Worm (Caenorhabditis elegans) whole organism, L1 larva: Measurements from ENCODE around the gene F48G7.12.

Experiments
- aha-1 ChIP-seq: fragments of 150-350 bp; optimal IDR thresholded peaks from 2 replicates; lab custom pipeline; 2014; ENCODE audit warnings: missing biosample characterization, missing genetic modification characterization
- alr-1 ChIP-seq: fragments of 200-800 bp; sonication (Bioruptor generic); optimal IDR thresholded peaks from 2 replicates; lab custom pipeline; 2018; ENCODE audit warnings: borderline replicate concordance, mild to moderate bottlenecking, missing genetic modification characterization, missing compliant biosample characterization
- aly-2 ChIP-seq: fragments of 150-350 bp; optimal IDR thresholded peaks from 2 replicates; lab custom pipeline; 2014; ENCODE audit warnings: missing biosample characterization, missing genetic modification characterization
- blmp-1 ChIP-seq: fragments of 150-350 bp; optimal IDR thresholded peaks from 2 replicates; lab custom pipeline; 2014; ENCODE audit warnings: missing biosample characterization, missing genetic modification characterization
- ceh-63 ChIP-seq: fragments of 200-800 bp; sonication (Bioruptor generic); optimal IDR thresholded peaks from 2 replicates; lab custom pipeline; 2018; ENCODE audit warnings: mild to moderate bottlenecking, missing genetic modification characterization, missing compliant biosample characterization
- ceh-82 ChIP-seq, 3 experiments: fragments of 150-350 bp in 1 of 3; sonication (generic microtip) in 2 of 3; optimal IDR thresholded peaks; 2 replicates each; lab custom pipeline; 2014 to 2017; ENCODE audit warnings: missing biosample characterization in 3 of 3, missing genetic modification characterization in 3 of 3
- ceh-90 ChIP-seq: sonication (generic microtip); optimal IDR thresholded peaks from 2 replicates; lab custom pipeline; 2016; ENCODE audit warnings: missing genetic modification characterization, missing compliant biosample characterization
- ces-1 ChIP-seq: fragments of 150-350 bp; optimal IDR thresholded peaks from 2 replicates; lab custom pipeline; 2014; ENCODE audit warnings: missing biosample characterization, missing genetic modification reagents, missing genetic modification characterization
- efl-1 ChIP-seq, 4 experiments: fragments of 150-350 bp; optimal IDR thresholded peaks in 3 of 4; peaks in 1 of 4; 1 replicate in 1 of 4; 2 replicates in 3 of 4; lab custom pipeline; 2014; ENCODE audit warnings: missing biosample characterization in 2 of 4, missing genetic modification characterization in 2 of 4, missing genetic modification reagents in 2 of 4
- egl-27 ChIP-seq, 2 experiments: fragments of 150-350 bp in 1 of 2; sonication (generic microtip); optimal IDR thresholded peaks; 3 replicates each; lab custom pipeline; 2017 to 2018; ENCODE audit warnings: missing biosample characterization in 2 of 2, missing genetic modification characterization in 2 of 2, missing genetic modification reagents in 2 of 2
- elt-2 ChIP-seq: sonication (generic microtip); optimal IDR thresholded peaks from 2 replicates; lab custom pipeline; 2016; ENCODE audit warnings: missing genetic modification characterization, mild to moderate bottlenecking, inconsistent platforms, missing compliant biosample characterization, missing genetic modification reagents
- elt-3 ChIP-seq, 6 experiments: fragments of 150-350 bp in 1 of 6; sonication (generic microtip); optimal IDR thresholded peaks; 2 replicates each; lab custom pipeline; 2017 to 2018; ENCODE audit warnings: missing biosample characterization in 6 of 6, missing genetic modification characterization in 6 of 6, inconsistent platforms in 1 of 6
- ets-5 ChIP-seq: fragments of 200-800 bp; sonication (Bioruptor generic); IDR thresholded peaks from 2 replicates; pipeline ENCODE4 v1.3.6; 2022; ENCODE audit warnings: missing genetic modification characterization, missing compliant biosample characterization
- fkh-10 ChIP-seq: sonication (generic microtip); optimal IDR thresholded peaks from 2 replicates; lab custom pipeline; 2017; ENCODE audit warnings: missing biosample characterization, missing genetic modification reagents, missing genetic modification characterization
- fkh-4 ChIP-seq: sonication (generic microtip); optimal IDR thresholded peaks from 2 replicates; lab custom pipeline; 2016; ENCODE audit warnings: missing compliant biosample characterization, missing genetic modification characterization, borderline replicate concordance
- fkh-8 ChIP-seq: sonication (generic microtip); optimal IDR thresholded peaks from 2 replicates; lab custom pipeline; 2016; ENCODE audit warnings: mild to moderate bottlenecking, missing genetic modification characterization, missing compliant biosample characterization
- fos-1 ChIP-seq: fragments of 150-350 bp; optimal IDR thresholded peaks from 2 replicates; lab custom pipeline; 2014; ENCODE audit warnings: missing biosample characterization, missing genetic modification characterization
- grh-1 ChIP-seq: fragments of 200-800 bp; sonication (Bioruptor generic); IDR thresholded peaks from 2 replicates; pipeline ENCODE4 v1.3.6; 2022; ENCODE audit warnings: missing genetic modification reagents, missing genetic modification characterization, missing compliant biosample characterization
- hlh-17 ChIP-seq: fragments of 200-800 bp; sonication (Bioruptor generic); optimal IDR thresholded peaks from 2 replicates; lab custom pipeline; 2018; ENCODE audit warnings: missing genetic modification characterization, mild to moderate bottlenecking, missing compliant biosample characterization, moderate library complexity, borderline replicate concordance
- hlh-4 ChIP-seq: sonication (generic microtip); optimal IDR thresholded peaks from 2 replicates; lab custom pipeline; 2016; ENCODE audit warnings: mild to moderate bottlenecking, missing genetic modification characterization, missing compliant biosample characterization
- irx-1 ChIP-seq: sonication (generic microtip); optimal IDR thresholded peaks from 2 replicates; lab custom pipeline; 2016; ENCODE audit warnings: missing genetic modification characterization, missing compliant biosample characterization
- lin-14 ChIP-seq: fragments of 200-800 bp; sonication (Bioruptor generic); optimal IDR thresholded peaks from 2 replicates; lab custom pipeline; 2018; ENCODE audit warnings: mild to moderate bottlenecking, missing genetic modification characterization, moderate library complexity, missing compliant biosample characterization
- lin-15B ChIP-seq: fragments of 150-350 bp; sonication (generic microtip); optimal IDR thresholded peaks from 3 replicates; lab custom pipeline; 2014; ENCODE audit warnings: missing biosample characterization, missing genetic modification characterization
- mep-1 ChIP-seq: fragments of 150-350 bp; optimal IDR thresholded peaks from 2 replicates; lab custom pipeline; 2014; ENCODE audit warnings: missing biosample characterization, missing genetic modification characterization
- nhr-11 ChIP-seq: fragments of 150-350 bp; optimal IDR thresholded peaks from 2 replicates; lab custom pipeline; 2014; ENCODE audit warnings: missing biosample characterization, missing genetic modification characterization
- nhr-12 ChIP-seq: sonication (generic microtip); optimal IDR thresholded peaks from 2 replicates; lab custom pipeline; 2017; ENCODE audit warnings: missing biosample characterization, missing genetic modification characterization
- nhr-20 ChIP-seq: sonication (generic microtip); optimal IDR thresholded peaks from 2 replicates; lab custom pipeline; 2016; ENCODE audit warnings: mild to moderate bottlenecking, missing genetic modification characterization, missing compliant biosample characterization
- nhr-237 ChIP-seq: fragments of 150-350 bp; optimal IDR thresholded peaks from 2 replicates; lab custom pipeline; 2014; ENCODE audit warnings: missing biosample characterization, missing genetic modification characterization
- nhr-47 ChIP-seq: sonication (generic microtip); optimal IDR thresholded peaks from 2 replicates; lab custom pipeline; 2016; ENCODE audit warnings: mild to moderate bottlenecking, missing genetic modification characterization, moderate library complexity, missing compliant biosample characterization
- nhr-71 ChIP-seq: sonication (generic microtip); optimal IDR thresholded peaks from 2 replicates; lab custom pipeline; 2016; ENCODE audit warnings: mild to moderate bottlenecking, missing genetic modification characterization, moderate library complexity, missing compliant biosample characterization
- nhr-85 ChIP-seq: sonication (generic microtip); peaks from one replicate; lab custom pipeline; 2016; ENCODE audit warnings: missing genetic modification characterization, inconsistent platforms, missing compliant biosample characterization
- rnt-1 ChIP-seq: sonication (generic microtip); optimal IDR thresholded peaks from 2 replicates; lab custom pipeline; 2016; ENCODE audit warnings: mild to moderate bottlenecking, missing genetic modification characterization, moderate library complexity, missing compliant biosample characterization
- snpc-4 ChIP-seq: fragments of 150-350 bp; optimal IDR thresholded peaks from 2 replicates; lab custom pipeline; 2014; ENCODE audit warnings: missing biosample characterization, missing genetic modification characterization
- sox-4 ChIP-seq: sonication (generic microtip); optimal IDR thresholded peaks from 2 replicates; lab custom pipeline; 2016; ENCODE audit warnings: missing genetic modification characterization, missing compliant biosample characterization
- unc-30 ChIP-seq: sonication (generic microtip); optimal IDR thresholded peaks from 2 replicates; lab custom pipeline; 2017; ENCODE audit warnings: missing biosample characterization, missing genetic modification characterization
- unc-86 ChIP-seq: sonication (generic microtip); optimal IDR thresholded peaks from 2 replicates; lab custom pipeline; 2016; ENCODE audit warnings: missing genetic modification characterization, missing compliant biosample characterization
- unc-98 ChIP-seq: fragments of 200-800 bp; sonication (Bioruptor generic); IDR thresholded peaks from 2 replicates; pipeline ENCODE4 v1.3.6; 2022; ENCODE audit warnings: missing genetic modification characterization, missing compliant biosample characterization
- ztf-11 ChIP-seq, 2 experiments: sonication (generic microtip); optimal IDR thresholded peaks; 2 replicates each; lab custom pipeline; 2016 to 2017; ENCODE audit warnings: missing genetic modification characterization in 2 of 2, missing biosample characterization in 1 of 2, missing compliant biosample characterization in 1 of 2

Gene F48G7.12

DNA sequence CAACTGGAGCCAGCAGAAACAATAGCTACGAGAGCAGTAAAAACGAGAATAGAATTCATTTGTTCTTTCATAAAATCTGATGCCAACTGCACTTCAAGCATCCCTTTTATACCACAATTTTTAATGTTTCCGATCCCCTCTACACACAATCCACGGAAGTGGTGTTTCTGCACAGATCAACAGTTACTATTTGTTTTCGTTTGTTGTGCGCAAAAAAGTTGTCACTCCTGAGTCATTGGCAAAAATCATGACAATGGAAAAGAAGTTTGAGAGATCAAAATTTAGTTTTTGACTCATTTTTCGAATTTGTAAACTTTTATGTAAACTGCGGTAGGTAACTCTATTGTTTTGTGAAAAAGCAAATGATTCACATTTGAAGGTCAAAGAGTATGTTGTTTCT, 41.9 kb downstream of the F48G7.12 start, which contains the start of gene srlf-37:
TSS of gene srlf-37 (minus strand) at position 101 of the 400 bp plus-strand sequence.
- TF ChIP-seq fos-1 (tag; lab: Kevin White, UChicago): no peak
- no peak for TF ChIP-seq aha-1 (tag; lab: Kevin White, UChicago)
- TF ChIP-seq unc-86 (tag; lab: Kevin White, UChicago): no peak
- no peak for TF ChIP-seq ceh-63 (GFP tag; lab: Kevin White, UChicago)
- TF ChIP-seq efl-1 (optimal IDR thresholded peaks at IDR 0.05; lab: Kevin White, UChicago): no peak
- no peak for TF ChIP-seq efl-1 (GFP tag; optimal IDR thresholded peaks at IDR 0.05 in 1 of 2; lab: Kevin White, UChicago)
- TF ChIP-seq hlh-17 (GFP tag; lab: Kevin White, UChicago): no peak
- TF ChIP-seq fkh-10 (GFP tag; lab: Kevin White, UChicago): no peak
- TF ChIP-seq ceh-90 (tag; lab: Kevin White, UChicago): no peak
- TF ChIP-seq fkh-8 (tag; lab: Kevin White, UChicago): no peak
- no peak for TF ChIP-seq lin-14
- TF ChIP-seq nhr-12 (tag; lab: Kevin White, UChicago): no peak
- TF ChIP-seq nhr-71 (tag; lab: Kevin White, UChicago): no peak
- no peak for TF ChIP-seq aly-2 (tag; lab: Kevin White, UChicago)
- TF ChIP-seq egl-27 (tag; optimal IDR thresholded peaks at IDR 0.05; lab: Kevin White, UChicago): no peak
- no peak for TF ChIP-seq unc-30
- no peak for TF ChIP-seq snpc-4
- no peak for TF ChIP-seq elt-2 (tag; lab: Kevin White, UChicago)
- no peak for TF ChIP-seq unc-98

DNA sequence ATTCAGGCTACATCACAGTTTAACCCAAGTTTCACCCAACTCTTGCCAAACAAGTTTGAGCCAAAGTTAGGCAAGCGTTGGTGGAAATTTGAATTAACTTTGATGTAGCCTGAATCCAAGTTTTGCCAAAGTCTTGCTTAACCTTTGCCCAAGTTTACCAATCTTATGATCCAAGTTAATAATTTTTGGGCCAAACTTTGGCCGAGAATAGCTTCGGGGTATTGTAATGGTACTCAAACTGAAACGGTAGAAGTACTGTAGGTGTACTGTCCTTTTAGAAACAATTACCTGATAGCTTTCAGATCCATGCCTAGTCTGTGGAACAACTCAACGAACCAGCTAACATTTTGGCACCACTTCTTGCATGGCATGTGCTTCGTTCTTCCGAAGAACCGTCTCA, 45.8 kb downstream of the F48G7.12 start, which contains the start of gene nhr-251:
TSS of gene nhr-251 (plus strand) at position 301 of the 400 bp plus-strand sequence.
- TF ChIP-seq grh-1 (GFP tag; lab: Robert Waterston, UW) (no peak), unc-86 (tag; lab: Kevin White, UChicago) (no peak), elt-3 (tag; optimal IDR thresholded peaks at IDR 0.05; lab: Kevin White, UChicago) (no peak), nhr-237 (no peak), unc-98 (no peak), nhr-47 (tag; lab: Kevin White, UChicago) (no peak), ceh-90 (tag; lab: Kevin White, UChicago) (no peak)
- TF ChIP-seq, all 84 proteins: peak for 0

- TF ChIP-seq efl-1 (optimal IDR thresholded peaks at IDR 0.05; lab: Kevin White, UChicago): no peak
- TF ChIP-seq efl-1 (GFP tag; optimal IDR thresholded peaks at IDR 0.05 in 1 of 2; lab: Kevin White, UChicago): peak in 1 of 2 experiments; percentile 3
- no peak for TF ChIP-seq nhr-11 (tag; lab: Kevin White, UChicago)
- TF ChIP-seq ztf-11 (tag; optimal IDR thresholded peaks at IDR 0.05; lab: Kevin White, UChicago): no peak
These were observed 46.2 kb downstream of the F48G7.12 start for ce11 chrV:599783-600182.

DNA sequence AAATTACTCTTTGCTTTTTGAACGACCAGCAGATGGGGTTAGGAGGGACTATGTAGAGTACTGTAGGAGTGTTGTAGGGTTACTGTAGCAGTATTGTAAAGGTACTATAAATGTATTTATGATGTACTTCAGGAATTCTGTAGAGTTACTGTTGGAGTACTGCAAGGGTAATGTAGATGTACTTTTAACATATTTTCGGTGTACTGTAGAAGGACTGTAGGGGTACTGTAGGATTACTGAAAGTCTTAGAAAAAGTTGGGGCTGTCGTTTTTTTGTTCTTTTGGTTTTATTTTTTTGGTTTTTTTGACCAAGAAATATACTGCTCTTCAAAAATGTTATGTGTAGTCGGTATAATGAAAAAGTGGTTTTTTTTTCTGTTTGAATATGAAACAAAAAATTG, 47.4 kb downstream of the F48G7.12 start:
- TF ChIP-seq sox-4 (tag; lab: Kevin White, UChicago): no peak

ce11 chrV:597823-598222, 48.2 kb downstream of the F48G7.12 start:
- TF ChIP-seq nhr-20 (no peak), unc-98 (no peak), lin-15B (tag; lab: Kevin White, UChicago) (no peak), mep-1 (no peak), nhr-85 (tag; lab: Kevin White, UChicago) (peak; percentile 73), efl-1 (optimal IDR thresholded peaks at IDR 0.05; lab: Kevin White, UChicago) (no peak), efl-1 (GFP tag; optimal IDR thresholded peaks at IDR 0.05 in 1 of 2; lab: Kevin White, UChicago) (peak in 1 of 2 experiments; percentile 45), ces-1 (GFP tag; lab: Kevin White, UChicago) (no peak), hlh-4 (tag; lab: Kevin White, UChicago) (no peak)

ce11 chrV:596923-597322, 49.1 kb downstream of the F48G7.12 start:
- TF ChIP-seq irx-1 (tag; lab: Kevin White, UChicago) (no peak), fkh-4 (tag; lab: Kevin White, UChicago) (no peak), unc-98 (no peak), blmp-1 (peak; percentile 9), elt-3 (tag; optimal IDR thresholded peaks at IDR 0.05; lab: Kevin White, UChicago) (no peak), hlh-17 (GFP tag; lab: Kevin White, UChicago) (no peak), alr-1 (tag; lab: Kevin White, UChicago) (no peak), ceh-82 (tag; optimal IDR thresholded peaks at IDR 0.05; lab: Kevin White, UChicago) (no peak), nhr-12 (tag; lab: Kevin White, UChicago) (no peak), rnt-1 (peak; percentile 15), ets-5 (GFP tag; lab: Robert Waterston, UW) (no peak), fkh-10 (GFP tag; lab: Kevin White, UChicago) (no peak)
- TF ChIP-seq, all 84 proteins: peak for 2
